Fruit fly (Drosophila melanogaster): ENCODE data around the gene Nepl6.

The Nepl6 gene

DNA sequence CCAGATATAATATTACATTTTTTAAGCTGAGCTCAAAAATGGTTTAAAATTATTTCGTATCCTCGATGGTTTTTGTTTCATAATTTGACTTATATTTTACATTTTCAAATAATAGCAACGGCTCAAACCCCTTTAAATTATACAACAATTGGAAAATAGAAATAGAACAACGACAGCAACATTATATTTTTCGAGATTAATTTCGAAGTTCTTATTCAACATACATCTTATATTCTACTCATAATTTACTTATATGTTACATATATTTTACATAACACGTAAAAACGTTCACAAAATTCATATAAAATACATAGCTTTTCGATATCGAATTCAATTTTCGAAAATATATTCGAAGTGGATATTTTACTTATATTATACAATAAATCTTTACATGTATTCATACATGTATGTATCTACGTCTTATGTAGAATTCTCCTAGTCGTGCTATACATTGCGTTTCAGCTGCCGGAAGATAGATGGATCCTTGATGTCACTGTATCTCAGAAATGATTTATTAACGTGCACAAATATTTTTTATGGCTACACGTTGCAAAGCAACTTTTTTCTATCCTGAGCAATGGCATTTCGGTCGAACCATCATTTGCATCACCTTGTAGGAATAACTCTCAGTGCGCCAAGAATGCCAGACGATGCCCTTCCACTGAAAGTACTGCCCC lies 28.5 kb downstream of the Nepl6 start:
- TF ChIP-seq gl (tag; optimal IDR thresholded peaks at IDR 0.05), result no peak
- no peak for TF ChIP-seq fd96Ca (GFP tag; IDR thresholded peaks at IDR 0.05)
- TF ChIP-seq Pif1A (GFP tag; optimal IDR thresholded peaks at IDR 0.05), result no peak
- no peak for TF ChIP-seq CG9948 (tag; optimal IDR thresholded peaks at IDR 0.05)
- no peak for TF ChIP-seq D1 (tag; optimal IDR thresholded peaks at IDR 0.05)
- no peak for TF ChIP-seq CG17806 (tag; optimal IDR thresholded peaks at IDR 0.05)
- peak; percentile 48 for TF ChIP-seq CG14655 (GFP tag; optimal IDR thresholded peaks at IDR 0.05)
- peak; percentile 56; the same call in 1 of the 3 replicates for TF ChIP-seq CG4496 (GFP tag; IDR thresholded peaks at IDR 0.05)
- TF ChIP-seq Snoo (tag; optimal IDR thresholded peaks at IDR 0.05), result no peak
- no peak for TF ChIP-seq CG15710 (tag; optimal IDR thresholded peaks at IDR 0.05)
- no peak for TF ChIP-seq CG34367 (tag; optimal IDR thresholded peaks at IDR 0.05)
- TF ChIP-seq EcR (GFP tag; optimal IDR thresholded peaks at IDR 0.05), result no peak
- peak; percentile 13 for TF ChIP-seq CG8159 (tag; optimal IDR thresholded peaks at IDR 0.05)
- no peak for TF ChIP-seq CG10348 (GFP tag; IDR thresholded peaks at IDR 0.05)
- TF ChIP-seq CG13204 (GFP tag; optimal IDR thresholded peaks at IDR 0.05), result no peak
- TF ChIP-seq CG12605 (GFP tag; IDR thresholded peaks at IDR 0.05), result no peak

DNA sequence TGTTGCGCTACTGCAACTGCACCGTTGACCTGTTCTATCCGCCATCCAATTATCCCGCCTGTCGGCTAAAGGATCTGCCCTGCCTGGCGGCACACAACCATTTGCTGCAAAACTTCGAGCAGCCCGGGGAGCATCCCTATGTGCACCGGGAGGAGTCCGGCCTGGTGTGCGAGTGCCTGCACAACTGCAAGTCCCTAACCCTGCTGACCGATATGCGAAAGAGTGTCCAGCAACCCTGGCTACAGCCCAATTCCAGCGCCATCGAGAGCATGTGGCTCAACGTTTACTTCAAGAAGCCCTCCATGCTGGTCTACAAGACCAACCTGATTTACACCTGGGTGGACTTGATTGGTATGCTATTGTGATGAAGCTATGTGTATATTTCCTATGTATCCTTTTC lies 29.2 kb downstream of the Nepl6 start:
- no peak for TF ChIP-seq CG32121 (GFP tag; IDR thresholded peaks at IDR 0.05)
- TF ChIP-seq D1 (tag; optimal IDR thresholded peaks at IDR 0.05), result no peak
- no peak for TF ChIP-seq CG9948 (tag; optimal IDR thresholded peaks at IDR 0.05)
- no peak for TF ChIP-seq CG10348 (GFP tag; IDR thresholded peaks at IDR 0.05)
- TF ChIP-seq CG15710 (tag; optimal IDR thresholded peaks at IDR 0.05), result no peak
- TF ChIP-seq CG13204 (GFP tag; optimal IDR thresholded peaks at IDR 0.05), result no peak
- TF ChIP-seq CG12605 (GFP tag; IDR thresholded peaks at IDR 0.05), result no peak

DNA sequence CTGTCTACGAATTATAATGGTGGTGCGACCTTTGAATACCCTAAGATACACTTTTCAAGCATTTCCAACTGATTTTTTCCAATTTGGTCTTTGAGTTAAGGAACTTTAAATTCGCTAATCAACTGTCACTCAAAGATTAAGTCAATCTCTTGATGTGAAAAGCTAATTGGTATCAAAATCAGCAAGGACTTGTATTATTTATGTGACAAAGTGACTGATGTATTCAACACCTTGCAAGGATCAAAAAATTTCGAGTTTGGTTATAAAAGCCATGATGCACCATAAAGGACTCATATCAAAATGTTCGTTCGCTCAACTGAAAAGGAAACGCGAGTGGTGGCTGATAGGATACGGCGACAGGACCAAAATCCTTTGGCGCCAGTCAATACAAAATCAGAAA lies 30.7 kb downstream of the Nepl6 start, which contains the start of gene ppk14:
Gene ppk14 (plus strand): TSS at position 301 of the 400 bp plus-strand sequence.
- TF ChIP-seq Snoo (tag; optimal IDR thresholded peaks at IDR 0.05) (no peak), CG10348 (GFP tag; IDR thresholded peaks at IDR 0.05) (no peak), CG12605 (GFP tag; IDR thresholded peaks at IDR 0.05) (no peak), CG9948 (tag; optimal IDR thresholded peaks at IDR 0.05) (no peak), CG8159 (tag; optimal IDR thresholded peaks at IDR 0.05) (no peak), CG15710 (tag; optimal IDR thresholded peaks at IDR 0.05) (no peak), gl (tag; optimal IDR thresholded peaks at IDR 0.05) (no peak), Pif1A (GFP tag; optimal IDR thresholded peaks at IDR 0.05) (no peak), EcR (GFP tag; optimal IDR thresholded peaks at IDR 0.05) (no peak), rn (GFP tag; IDR thresholded peaks at IDR 0.05) (no peak)

DNA sequence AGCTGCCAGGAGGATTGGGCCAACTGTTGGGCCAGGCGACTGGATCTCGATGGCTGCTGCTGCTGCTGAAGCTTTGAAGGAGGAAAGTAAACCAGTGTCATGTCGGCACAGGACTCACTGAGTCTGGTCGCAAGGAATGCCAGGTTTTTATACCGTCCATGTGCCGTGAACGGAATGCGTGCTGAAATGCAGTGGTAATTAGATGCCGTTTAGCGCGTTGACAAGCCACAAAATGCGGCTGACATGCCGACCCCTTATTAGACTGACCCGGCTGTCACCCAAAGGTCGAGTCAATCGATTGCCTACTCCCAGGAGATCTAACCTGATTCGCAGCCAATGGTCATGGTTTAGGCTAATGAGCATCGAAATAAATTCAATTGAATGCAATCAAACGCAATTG lies 31.1 kb downstream of the Nepl6 start, which contains the start of gene ppk7:
Gene ppk7 (minus strand): TSS at position 101 of the 400 bp plus-strand sequence.
- no peak for TF ChIP-seq Ets98B (GFP tag; IDR thresholded peaks at IDR 0.05)
- no peak for TF ChIP-seq Pif1B (GFP tag; optimal IDR thresholded peaks at IDR 0.05)
- TF ChIP-seq CG12605 (GFP tag; IDR thresholded peaks at IDR 0.05), result no peak
- TF ChIP-seq fd96Ca (GFP tag; IDR thresholded peaks at IDR 0.05), result no peak
- no peak for TF ChIP-seq CG14655 (GFP tag; optimal IDR thresholded peaks at IDR 0.05)

DNA sequence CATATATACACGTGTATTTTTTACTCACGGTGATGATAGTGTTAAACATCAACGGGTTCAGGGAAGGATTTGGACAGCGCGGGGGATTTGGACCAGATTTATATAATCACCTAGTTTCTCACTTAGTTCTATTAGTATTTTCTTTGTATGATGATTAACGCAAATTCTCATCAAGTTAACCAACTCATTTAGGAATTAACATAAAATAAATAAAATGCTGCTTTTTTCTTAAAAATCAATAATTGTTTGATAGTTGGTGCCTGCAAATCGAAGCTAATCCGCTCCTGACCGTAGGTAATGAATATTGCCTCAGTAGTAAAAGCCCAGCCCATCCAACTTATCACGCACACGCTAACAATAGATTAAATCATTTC lies 33.5 kb downstream of the Nepl6 start:
- TF ChIP-seq fd96Ca (GFP tag; IDR thresholded peaks at IDR 0.05) (0 out of 3 replicates have a peak, but pooled peaks have one; percentile 36), CG15710 (tag; optimal IDR thresholded peaks at IDR 0.05) (peak; percentile 14), Ets98B (GFP tag; IDR thresholded peaks at IDR 0.05) (peak; percentile 24; the same call in 1 of the 2 replicates), CG34367 (tag; optimal IDR thresholded peaks at IDR 0.05) (no peak), D1 (tag; optimal IDR thresholded peaks at IDR 0.05) (no peak), CG17806 (tag; optimal IDR thresholded peaks at IDR 0.05) (no peak), gl (tag; optimal IDR thresholded peaks at IDR 0.05) (no peak), CG13204 (GFP tag; optimal IDR thresholded peaks at IDR 0.05) (no peak), CG8159 (tag; optimal IDR thresholded peaks at IDR 0.05) (peak; percentile 38), CG32121 (GFP tag; IDR thresholded peaks at IDR 0.05) (no peak), CG10348 (GFP tag; IDR thresholded peaks at IDR 0.05) (no peak), CG12605 (GFP tag; IDR thresholded peaks at IDR 0.05) (no peak)

DNA sequence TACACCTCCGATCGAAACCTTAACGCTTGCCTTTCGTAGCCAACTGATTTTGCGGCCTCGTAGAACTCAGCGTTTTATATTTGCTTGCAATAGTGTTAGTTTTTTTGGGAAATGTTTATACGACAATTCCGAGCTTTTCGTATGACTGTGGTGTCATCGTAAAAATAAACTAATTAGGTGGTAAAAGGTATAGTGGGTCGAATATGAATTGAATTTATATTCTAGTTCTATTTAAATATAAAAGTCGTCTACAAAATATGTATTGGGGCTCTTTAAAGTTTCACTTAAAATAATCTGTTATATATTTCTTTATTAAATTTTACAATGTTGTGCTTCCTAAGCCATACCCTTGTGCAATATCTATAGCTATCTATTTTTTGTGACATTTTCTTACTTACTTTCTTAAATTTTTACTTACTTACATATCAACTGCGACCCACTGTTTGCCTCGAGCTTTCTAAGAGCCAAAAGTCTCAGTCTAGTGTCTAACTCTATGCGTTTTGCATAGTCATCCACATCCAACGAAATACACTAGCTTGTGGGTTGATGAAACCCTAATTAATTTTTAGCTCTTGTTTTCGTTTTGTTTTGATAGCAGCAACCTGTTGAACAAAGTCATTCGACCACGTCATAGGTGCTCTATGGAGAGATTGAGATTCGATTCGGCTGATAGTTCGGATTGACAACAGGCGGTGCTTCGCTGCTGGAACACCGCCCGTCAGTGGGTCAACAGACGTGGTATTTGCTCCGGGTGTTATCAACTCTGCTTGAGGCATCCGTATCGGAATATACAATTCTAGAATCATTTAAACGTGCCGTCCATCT lies 34.1 kb downstream of the Nepl6 start, which contains the start of gene CG9498:
Gene CG9498 (minus strand): TSS at position 51 of the 825 bp plus-strand sequence.
- TF ChIP-seq Snoo (tag; optimal IDR thresholded peaks at IDR 0.05) (no peak), CG8301 (tag; optimal IDR thresholded peaks at IDR 0.05) (no peak), CG15710 (tag; optimal IDR thresholded peaks at IDR 0.05) (no peak), CG4496 (GFP tag; IDR thresholded peaks at IDR 0.05) (no peak), CG10348 (GFP tag; IDR thresholded peaks at IDR 0.05) (no peak), CG8159 (tag; optimal IDR thresholded peaks at IDR 0.05) (no peak), gl (tag; optimal IDR thresholded peaks at IDR 0.05) (no peak), Pif1B (GFP tag; optimal IDR thresholded peaks at IDR 0.05) (no peak), CG12605 (GFP tag; IDR thresholded peaks at IDR 0.05) (no peak), D1 (tag; optimal IDR thresholded peaks at IDR 0.05) (no peak), CG13204 (GFP tag; optimal IDR thresholded peaks at IDR 0.05) (no peak)

Measured in whole organism, pupa.